Fruit fly (Drosophila melanogaster) Kc167 (cell line): ENCODE data around the gene CG3014.

Experiments used
- Myc ChIP-seq: fragments of >200 bp; optimal IDR thresholded peaks from 2 replicates; lab custom pipeline; 2017; ENCODE audit warnings: missing external identifiers
- Sin3A ChIP-seq: fragments of >200 bp; optimal IDR thresholded peaks from 2 replicates; lab custom pipeline; 2018; ENCODE audit warnings: missing external identifiers
- h ChIP-seq: fragments of >200 bp; optimal IDR thresholded peaks from 3 replicates; lab custom pipeline; 2018; ENCODE audit warnings: missing external identifiers
- insv ChIP-seq: fragments of >200 bp; optimal IDR thresholded peaks from 3 replicates; lab custom pipeline; 2018; ENCODE audit warnings: missing external identifiers
- psq ChIP-seq: fragments of >200 bp; optimal IDR thresholded peaks from 2 replicates; lab custom pipeline; 2017; ENCODE audit warnings: missing external identifiers
- ttk ChIP-seq: sonication (Bioruptor generic); optimal IDR thresholded peaks from 2 replicates; lab custom pipeline; 2017; ENCODE audit warnings: missing external identifiers

DNA sequence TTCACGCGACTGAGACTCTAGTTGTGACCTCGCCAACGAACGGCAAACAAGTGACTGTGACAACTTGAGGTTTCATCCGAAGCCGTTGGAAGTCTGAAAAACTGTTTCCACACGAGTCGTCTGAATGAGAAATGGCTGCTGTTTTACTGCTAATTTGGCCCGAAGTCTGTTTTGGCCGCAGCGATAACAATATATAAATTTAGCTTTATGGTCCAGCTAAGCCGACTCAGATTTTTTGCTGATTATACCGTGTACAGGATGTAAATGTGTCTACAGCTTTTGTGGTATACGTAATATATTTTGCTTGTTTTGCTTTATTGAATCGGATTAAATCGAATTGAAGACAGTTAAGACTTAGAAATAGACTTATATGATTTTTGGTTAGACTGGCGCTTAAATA, 1.7 kb upstream of the CG3014 start, which contains the start of gene CG18268:
- TF ChIP-seq insv (no peak), psq (lab: Kevin White, UChicago) (no peak), h (lab: Kevin White, UChicago) (no peak), Myc (lab: Kevin White, UChicago) (no peak), ttk (lab: Kevin White, UChicago) (no peak), Sin3A (lab: Kevin White, UChicago) (no peak)
